Worm (Caenorhabditis elegans): ENCODE data around the gene nra-3.

ce11 chrX:9877117-9877516 lies 54.1 kb downstream of the nra-3 start, which contains the start of gene R07B1.9:
- TF ChIP-seq mep-1 (tag; optimal IDR thresholded peaks at IDR 0.05) (no peak), lsy-2 (tag; optimal IDR thresholded peaks at IDR 0.05) (no peak), nhr-76 (tag; optimal IDR thresholded peaks at IDR 0.05) (no peak), ces-1 (GFP tag; optimal IDR thresholded peaks at IDR 0.05) (no peak), blmp-1 (tag; optimal IDR thresholded peaks at IDR 0.05) (no peak), hlh-1 (tag; optimal IDR thresholded peaks at IDR 0.05) (no peak), mab-5 (tag; optimal IDR thresholded peaks at IDR 0.05) (no peak), unc-120 (tag; optimal IDR thresholded peaks at IDR 0.05; ENCODE audit: poor library complexity, severe bottlenecking) (no peak), tbx-8 (GFP tag; optimal IDR thresholded peaks at IDR 0.05) (no peak), elt-3 (tag; optimal IDR thresholded peaks at IDR 0.05) (no peak), nhr-237 (tag; optimal IDR thresholded peaks at IDR 0.05) (no peak), lin-13 (tag; optimal IDR thresholded peaks at IDR 0.05) (no peak), ztf-11 (tag; optimal IDR thresholded peaks at IDR 0.05) (no peak)

Data from whole organism, mixed stage, embryonic.